Fruit fly (Drosophila melanogaster) whole organism, pupa: ENCODE results near the gene CG5618.

Source experiments
- CG10348 ChIP-seq: fragments of 200-800 bp; sonication (Bioruptor generic); IDR thresholded peaks from 2 replicates; pipeline ENCODE4 v1.3.6; 2022; ENCODE audit warnings: missing biosample characterization, missing genetic modification characterization
- CG32121 ChIP-seq: fragments of 200-800 bp; sonication (Bioruptor generic); IDR thresholded peaks from 2 replicates; pipeline ENCODE4 v1.3.6; 2022; ENCODE audit warnings: missing biosample characterization, missing genetic modification characterization
- EcR ChIP-seq: fragments of 200-800 bp; sonication (Bioruptor generic); optimal IDR thresholded peaks from 3 replicates; lab custom pipeline; 2019; ENCODE audit warnings: missing biosample characterization, missing genetic modification characterization, mild to moderate bottlenecking, moderate library complexity, missing genetic modification reagents
- Snoo ChIP-seq: fragments of 200-800 bp; sonication (Bioruptor generic); optimal IDR thresholded peaks from 3 replicates; lab custom pipeline; 2017; ENCODE audit warnings: missing biosample characterization, mild to moderate bottlenecking, missing genetic modification characterization, inconsistent platforms
- gl ChIP-seq: fragments of 200-800 bp; sonication (Bioruptor generic); optimal IDR thresholded peaks from 2 replicates; lab custom pipeline; 2018; ENCODE audit warnings: missing biosample characterization, mild to moderate bottlenecking, missing genetic modification characterization

DNA sequence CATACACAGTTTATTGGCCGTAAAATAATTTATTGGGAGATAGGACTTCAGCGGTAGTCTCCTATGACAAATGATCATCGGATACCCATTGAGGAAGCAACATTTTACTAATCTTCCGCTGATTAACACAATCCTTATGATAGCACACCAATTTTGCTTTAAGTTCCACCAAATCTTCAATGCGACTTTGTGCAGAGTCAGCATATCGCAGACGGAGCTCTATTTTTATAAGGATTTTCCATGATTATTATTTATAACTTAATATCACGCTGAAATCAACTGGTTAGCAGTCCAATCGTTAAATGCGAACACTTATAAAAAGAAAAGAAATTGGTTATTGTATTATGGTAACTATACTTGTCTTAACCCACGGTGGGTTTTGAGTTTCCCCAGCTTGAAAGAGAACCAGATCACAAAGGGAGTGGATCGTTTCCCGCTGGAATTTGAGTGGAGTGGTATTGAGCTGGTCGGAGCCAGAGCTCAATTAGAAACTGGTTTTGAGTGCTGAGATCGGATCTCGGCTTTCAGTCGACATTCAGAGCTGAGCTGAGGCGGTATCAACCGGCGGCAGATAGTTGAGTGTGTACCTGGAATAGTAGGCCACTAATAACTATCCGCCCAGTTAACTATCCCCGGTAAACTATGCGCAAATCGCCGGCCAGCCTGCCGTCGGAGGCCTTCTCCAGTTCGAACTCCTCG, 13.6 kb downstream of the CG5618 start, which contains the start of the genes Toll-9 and in:
- TF ChIP-seq gl (tag; lab: Kevin White, UChicago) (no peak), Snoo (tag; lab: Kevin White, UChicago) (no peak), EcR (GFP tag; lab: Kevin White, UChicago) (no peak), CG10348 (GFP tag; lab: Robert Waterston, UW) (no peak), CG32121 (GFP tag; lab: Robert Waterston, UW) (no peak)
